Fruit fly (Drosophila melanogaster): ENCODE measurements around the gene skd.

skd gene

DNA sequence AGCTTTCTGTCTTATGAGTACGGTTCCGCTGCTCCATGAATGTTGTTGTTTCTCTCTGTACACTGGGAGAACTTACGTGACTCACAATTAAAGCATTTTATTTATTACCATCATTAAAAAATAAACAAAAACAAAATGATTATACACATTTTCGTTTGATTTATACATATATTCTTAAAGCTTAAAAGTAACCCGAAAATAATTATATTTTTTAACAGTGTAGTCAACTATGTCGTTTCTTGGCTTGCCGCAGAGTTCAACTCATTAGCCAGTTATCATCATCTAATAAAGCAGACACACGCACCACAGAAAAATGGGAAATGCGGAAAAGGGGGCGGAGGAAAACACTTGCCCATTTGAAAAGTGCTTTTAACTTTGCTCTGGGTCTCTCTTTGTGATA lies 10.2 kb upstream of the skd start:
- TF ChIP-seq noc (tag; optimal IDR thresholded peaks at IDR 0.05): peak; percentile 84

DNA sequence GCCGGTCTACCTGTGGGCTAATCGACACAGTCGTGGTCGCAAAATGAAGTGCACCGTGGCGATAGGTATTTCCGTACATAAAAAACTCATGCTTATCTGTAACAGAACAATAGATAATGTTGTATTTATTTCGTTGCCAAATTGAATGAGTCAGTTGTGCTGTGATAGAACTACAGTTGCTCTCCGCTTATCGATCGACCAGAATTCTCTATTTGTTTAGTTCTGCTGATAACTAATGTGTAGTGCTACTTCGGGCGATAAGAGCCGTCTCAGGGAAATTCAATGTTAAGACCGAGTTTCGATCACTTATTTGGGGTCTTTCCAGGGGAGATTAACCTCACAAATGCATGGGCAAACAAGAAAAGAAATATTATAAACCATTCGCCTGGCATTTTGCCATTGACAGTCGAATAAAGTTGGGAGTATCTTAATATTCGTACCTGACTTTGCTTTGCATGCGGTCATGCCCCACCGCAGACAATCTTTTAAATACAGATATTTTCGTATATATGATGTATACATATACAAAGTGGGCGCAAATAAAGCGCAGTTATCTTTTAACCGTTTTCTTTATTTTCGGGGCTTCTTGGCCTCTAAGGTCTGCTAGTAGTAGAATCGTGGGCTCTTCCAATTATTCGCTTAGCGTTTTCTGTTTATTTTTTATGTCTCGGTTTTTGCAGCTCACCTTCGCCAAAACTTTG lies 9.2 kb upstream of the skd start:
- TF ChIP-seq noc (tag; optimal IDR thresholded peaks at IDR 0.05): peak; percentile 54

DNA sequence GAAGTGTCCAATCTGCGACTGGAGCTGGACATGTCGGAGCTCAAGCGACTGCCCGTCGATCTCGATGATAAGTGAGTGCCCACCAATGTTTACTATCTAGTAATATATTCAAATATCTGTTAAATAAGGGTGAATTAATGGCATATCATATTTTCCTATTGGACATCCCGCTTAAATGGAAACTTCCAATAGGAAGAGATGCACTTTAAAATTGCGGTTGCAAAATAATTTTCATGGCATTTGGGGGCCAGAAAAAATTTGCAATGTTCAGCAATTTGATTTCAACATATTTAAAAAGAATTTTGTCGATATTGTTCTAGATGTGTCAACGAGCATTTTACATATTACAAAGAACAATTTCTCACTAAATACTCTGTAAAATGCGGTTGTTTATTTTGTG lies 8.0 kb upstream of the skd start:
- no peak for TF ChIP-seq noc (tag; optimal IDR thresholded peaks at IDR 0.05)

DNA sequence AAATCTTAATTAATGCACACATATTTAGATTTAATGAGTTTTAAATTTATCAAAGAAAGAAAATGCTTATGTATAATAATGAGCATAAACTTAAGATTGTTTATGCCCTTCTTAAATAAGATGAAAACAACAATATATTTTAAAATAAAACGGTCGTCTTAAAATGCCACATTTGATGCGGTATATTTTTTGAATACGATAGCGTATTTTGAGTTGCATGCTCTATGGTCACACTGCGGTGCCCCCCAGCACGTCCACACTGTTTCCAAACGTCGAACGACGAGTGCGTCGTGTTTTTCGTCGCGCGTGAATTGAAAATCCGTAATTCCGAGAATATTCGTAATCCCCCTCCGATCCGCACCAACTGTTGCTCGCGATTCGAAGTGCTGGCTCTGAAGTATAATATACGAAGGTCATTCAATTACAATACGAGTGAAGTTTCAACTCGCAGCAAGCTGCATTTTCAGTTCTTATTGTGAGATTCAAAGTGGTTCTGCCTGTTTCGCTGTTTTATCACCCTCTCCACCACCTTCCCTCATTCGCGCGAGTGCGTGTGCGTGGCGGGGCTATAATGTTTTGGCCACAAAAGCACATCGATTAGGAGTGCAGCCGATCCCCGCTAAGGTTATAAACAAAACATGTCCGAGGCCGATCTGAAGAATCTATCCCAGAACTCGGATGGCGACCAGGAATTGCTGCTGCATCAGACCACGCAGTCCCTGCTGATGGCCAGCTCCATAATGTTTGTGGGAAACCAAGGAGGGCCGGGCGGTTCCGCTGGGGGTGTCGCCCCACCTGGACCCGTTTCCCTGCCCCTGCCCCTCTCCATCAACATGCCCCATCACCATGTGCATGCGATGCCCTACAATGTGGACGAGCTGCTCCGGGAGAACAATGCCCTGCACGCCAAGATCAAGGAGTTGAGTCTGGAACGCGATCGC lies 7.3 kb upstream of the skd start, which contains the start of gene siz:
siz (plus strand) TSS at position 255 of the 941 bp plus-strand sequence.
- peak; percentile 55 for TF ChIP-seq noc (tag; optimal IDR thresholded peaks at IDR 0.05)

DNA sequence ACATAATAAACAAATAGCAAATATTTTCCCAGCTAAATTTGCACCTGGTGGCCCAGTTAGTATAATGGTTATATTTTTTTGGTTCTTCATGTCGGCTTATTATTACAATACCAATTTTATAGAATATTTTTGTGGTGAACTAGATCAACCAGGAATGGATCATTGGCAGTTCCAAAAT lies 6.8 kb upstream of the skd start, which contains the start of gene CG10581:
CG10581 (minus strand) TSS at position 101 of the 178 bp plus-strand sequence.
- TF ChIP-seq noc (tag; optimal IDR thresholded peaks at IDR 0.05): no peak

DNA sequence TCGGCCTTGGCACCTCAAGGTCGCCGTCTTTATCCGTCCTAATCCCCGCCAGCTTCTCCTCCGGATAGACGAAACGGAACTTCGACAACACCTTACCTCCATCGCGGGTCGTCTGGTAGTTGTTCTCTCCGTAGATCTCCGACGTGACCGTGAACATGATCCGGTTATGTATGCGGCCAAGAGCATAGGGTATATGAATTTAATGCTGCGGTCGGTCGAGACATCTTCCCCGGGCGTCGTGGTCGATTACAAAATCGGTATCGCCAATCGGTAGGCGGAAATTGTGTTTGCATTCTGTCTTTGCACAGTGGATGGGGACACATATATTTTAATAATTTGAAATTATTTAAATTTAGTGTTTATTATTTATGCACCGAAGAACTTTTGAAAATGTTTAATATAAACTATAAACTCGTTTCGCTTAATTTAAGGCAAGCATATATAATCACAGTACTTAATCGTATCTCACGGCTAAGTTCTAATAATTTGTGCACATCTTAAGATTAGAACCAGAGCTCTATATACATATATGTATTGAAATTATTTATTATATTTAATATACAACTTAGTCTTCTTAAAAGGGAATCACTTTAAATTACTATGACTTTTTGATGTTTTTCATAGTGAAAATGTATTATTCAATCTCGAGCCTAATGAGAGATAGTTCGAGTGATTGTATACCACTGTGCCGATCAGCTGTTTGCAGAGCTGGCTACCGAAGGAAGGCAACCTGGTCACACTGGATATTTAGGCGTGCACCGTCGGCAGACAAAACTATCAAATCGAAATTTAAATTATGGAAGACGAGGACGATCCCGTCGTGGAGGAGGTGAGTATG lies 4.1 kb upstream of the skd start, which contains the start of the genes CG10584 and Polr3E:
CG10584 (minus strand) TSS at position 268 of the 838 bp plus-strand sequence.
Polr3E (plus strand) TSS at position 733 of the 838 bp plus-strand sequence.
- TF ChIP-seq noc (tag; optimal IDR thresholded peaks at IDR 0.05): peak; percentile 94

DNA sequence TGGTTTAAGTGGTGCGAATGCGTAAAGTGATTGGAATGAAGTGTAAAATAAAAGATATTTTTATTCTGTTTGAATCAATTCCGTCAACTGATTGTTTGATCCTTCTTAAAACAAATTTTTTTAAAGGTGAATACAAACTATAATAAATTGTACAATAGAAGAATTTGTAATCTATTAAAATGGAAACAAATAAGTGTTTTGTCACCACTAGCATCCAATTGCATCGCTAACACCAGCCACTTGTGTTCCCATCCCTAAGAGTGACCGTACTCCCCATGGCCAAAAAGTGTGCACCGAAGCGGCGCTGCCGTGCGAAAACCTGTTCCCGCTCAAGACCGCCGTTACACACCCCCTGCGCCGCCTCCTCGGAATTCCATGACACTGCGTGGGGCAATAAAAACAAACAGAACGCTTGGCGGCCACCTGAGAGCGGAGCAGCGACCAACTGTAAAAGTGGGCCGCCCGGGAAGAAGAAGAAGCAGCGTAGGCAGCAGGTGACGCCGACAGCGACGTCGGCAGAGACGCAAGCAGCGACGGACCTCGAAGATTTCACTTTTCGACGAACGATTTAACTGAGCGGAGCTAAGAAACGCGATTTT lies 522 bp upstream of the skd start, which contains the start of gene Pdss2:
Pdss2 (plus strand) TSS at position 259 of the 599 bp plus-strand sequence.
- TF ChIP-seq noc (tag; optimal IDR thresholded peaks at IDR 0.05): peak; percentile 30

DNA sequence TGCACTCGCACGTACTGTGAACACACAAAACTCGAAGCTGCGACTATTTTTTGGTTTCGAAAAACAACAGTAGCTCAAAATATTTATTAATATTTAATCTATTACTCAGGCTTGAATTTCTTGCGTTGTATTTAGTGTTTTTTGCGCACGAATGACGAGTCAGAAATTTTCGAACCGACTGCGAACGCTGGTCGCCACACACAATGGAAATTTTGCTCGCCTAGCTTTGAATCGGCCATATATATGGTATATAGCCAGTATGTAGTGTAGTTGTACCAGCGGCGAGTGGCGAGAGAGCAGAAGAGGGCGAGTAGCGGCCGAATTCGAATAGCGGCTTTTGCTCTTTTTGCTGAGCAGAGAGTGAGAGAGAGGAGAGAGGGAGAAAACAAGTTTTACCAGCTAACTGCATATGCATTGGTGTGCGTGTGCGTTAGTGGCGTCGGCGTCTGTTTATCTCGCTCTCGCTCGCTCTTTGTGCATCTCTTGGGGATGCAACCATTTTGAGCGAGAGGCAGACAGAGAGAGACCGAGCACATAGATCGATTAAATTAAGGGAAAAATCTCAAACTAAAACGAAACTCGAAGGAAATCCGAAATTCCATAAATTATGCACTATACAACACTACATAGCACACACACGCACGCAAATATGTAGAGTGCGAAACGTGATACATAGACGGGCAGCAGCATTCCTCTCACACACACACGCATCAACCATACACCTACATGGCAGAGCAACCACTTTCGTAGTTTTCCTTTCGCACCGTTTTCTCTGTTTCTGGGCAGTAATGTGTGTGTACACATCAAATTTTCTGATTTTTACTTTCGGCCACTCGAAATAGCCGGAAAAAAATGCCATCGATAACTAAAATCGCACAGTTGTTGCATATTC lies 963 bp downstream of the skd start:
- no peak for TF ChIP-seq noc (tag; optimal IDR thresholded peaks at IDR 0.05)

DNA sequence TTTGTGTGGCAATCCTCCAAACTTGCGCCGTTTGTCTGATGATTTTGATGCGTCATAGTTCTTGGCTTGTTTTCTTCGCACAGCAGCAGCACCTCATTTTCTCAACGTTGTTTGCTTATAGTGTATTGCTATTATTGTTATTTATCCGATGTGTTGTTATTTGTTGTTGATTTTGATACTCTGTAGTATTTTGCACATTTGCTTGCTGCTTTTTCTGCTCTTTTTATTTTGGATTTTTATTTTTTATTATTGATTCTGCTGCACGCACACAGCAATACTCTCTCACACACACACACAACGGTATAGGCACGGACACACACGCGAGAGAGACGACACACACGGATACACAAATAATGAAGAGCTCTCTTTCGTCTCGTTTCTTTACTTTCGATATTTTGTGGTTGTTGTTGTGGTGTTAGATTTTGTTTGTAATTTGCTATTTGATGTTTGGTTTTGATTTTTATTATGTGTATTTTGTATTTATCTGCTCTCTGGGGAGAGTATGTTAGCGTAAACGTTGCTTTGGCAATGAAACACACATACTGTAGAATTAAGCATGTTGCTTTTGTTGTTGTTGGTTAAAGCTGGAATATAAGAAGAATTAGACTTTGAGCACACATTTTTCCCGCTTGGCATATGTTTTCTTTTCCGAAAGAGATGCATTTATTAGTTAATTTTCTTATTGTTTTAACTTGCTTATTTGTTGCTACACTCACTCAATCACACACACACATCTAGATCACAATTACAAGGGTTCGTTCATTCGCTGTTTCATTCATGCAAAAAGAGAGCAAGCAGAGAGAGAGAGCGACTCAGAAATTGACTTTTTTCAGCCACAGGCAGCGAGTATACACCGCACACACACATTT lies 2.0 kb downstream of the skd start:
- TF ChIP-seq noc (tag; optimal IDR thresholded peaks at IDR 0.05): peak; percentile 34

DNA sequence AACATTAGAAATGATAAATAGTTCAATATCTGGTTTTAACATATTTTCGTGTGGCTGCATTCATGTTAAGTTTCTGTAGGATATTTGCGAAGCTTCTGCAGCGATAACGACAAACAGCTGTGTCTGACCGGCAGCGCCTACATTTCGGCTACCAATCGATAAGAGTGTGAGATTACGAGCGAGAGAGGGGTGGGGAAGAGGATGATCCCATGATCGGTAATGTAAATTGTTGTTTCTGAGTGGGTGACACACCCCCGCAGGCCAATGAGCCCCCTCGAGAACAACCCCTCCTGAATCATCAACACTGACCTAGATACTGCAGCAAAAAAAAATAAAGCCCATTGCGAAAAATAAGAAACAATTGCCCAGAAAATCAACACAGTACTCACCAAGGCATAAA lies 2.7 kb downstream of the skd start:
- no peak for TF ChIP-seq noc (tag; optimal IDR thresholded peaks at IDR 0.05)

DNA sequence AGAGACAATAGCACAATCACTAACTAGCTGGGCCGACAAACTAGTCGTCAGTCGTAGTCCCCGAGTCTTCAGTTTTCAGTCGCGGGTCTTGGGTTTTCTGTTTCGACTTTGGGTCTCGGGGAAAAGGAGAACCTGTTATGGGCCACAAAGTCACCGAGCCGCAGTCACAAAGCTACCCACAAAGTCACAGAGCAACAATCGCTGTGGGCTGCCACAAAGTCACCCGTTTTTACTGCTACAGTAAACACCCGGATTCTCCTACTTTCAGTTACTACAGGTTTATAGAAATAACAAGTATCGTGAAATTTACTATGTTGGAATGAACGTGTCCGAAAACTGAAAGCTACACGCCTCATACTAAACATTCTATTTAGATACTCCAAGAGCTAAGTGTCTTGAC lies 3.4 kb downstream of the skd start:
- no peak for TF ChIP-seq noc (tag; optimal IDR thresholded peaks at IDR 0.05)

DNA sequence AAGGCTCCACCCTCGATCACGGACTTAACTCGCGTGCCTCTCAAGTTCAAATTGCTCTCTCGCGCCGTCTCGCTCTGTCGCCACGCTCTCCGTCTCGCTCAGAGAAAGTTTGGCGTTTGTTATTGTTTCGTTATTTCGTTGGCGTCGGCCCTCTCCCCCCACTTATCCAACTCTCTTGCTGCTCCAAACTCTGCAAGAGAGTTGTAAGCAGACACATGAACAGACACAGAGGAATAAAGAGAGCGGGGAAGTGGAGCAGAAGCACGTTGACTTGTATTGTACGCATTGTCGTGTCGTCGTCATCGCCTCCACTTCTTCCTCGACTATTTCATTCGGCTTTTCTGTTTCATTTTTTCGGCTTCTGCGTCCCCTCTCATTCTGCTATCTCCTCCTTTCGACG lies 3.9 kb downstream of the skd start:
- no peak for TF ChIP-seq noc (tag; optimal IDR thresholded peaks at IDR 0.05)

DNA sequence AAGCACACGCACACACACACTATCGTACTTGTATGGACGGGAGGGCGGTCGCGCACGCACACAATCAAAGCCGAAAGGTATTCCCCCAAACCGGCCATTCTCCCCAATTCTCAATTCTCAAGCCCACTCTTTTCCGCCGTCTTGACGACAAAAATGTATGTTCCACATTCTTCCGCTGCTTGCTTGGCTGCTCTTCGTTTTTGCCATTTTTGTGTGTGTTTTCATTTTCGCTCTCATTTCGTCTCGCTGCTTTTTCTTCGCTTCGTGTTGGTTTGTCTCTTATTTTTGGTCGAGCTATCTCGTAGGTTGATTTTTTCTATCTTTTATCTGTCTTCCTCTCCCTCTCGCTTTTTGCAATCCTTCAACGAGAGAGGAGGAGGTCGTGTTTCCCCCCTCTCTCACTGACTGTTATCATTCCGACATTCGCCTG lies 12.7 kb downstream of the skd start:
- TF ChIP-seq noc (tag; optimal IDR thresholded peaks at IDR 0.05): no peak

DNA sequence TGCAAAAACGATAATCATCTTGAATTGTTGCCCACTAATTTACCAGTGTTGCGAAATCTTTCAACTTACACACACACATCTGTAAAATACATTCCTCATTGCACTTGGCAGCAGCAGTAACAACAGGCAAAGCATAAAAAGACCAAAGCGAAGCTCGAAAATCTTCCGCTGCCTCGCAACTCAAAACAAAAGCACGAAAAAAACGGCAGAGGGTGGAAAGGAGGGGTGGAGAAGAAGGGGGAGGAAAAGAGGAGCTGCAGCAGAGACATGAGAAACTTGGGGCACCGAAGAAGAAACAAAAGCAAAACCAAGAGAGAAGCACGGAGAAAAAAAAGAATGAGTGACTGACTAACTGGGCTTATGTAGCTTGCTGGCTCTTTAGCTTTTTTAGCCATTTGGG lies 13.8 kb downstream of the skd start:
- TF ChIP-seq noc (tag; optimal IDR thresholded peaks at IDR 0.05): no peak

Data from whole organism, larva.